ENCODE assay signal across 1 fruit fly cellular context in the genomic region with DNA sequence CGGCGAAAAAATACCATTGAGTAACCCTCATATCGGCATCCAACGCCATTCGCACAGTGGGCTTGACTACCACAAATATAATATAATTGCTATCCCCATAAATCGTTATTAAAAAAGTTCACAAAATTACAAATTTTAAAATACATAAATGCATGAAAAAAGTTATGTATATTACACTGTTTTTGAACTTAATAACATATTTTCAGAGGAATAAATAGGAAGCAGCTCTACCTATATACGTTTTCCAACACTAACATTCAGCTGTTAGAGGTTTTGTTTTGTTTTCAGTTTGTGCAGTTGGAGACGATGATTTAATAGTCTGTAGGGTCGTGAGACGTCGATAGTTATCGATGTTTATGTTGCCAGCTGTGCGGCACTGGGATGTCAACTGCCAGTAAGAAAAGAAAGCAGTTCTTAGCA.
A peak's percentile ranks its signal among the peaks of the same experiment; 100 is the strongest.
TF ChIP-seq lines count a peak whose summit lies in the region.

Ino80 (minus strand) TSS at position 58 of the 420 bp plus-strand sequence.
Aptx (plus strand) TSS at position 360 of the 420 bp plus-strand sequence.

TF ChIP-seq in whole organism, embryonic, 481 proteins besides CTCF, POLR2A, EP300 and RAD21 (continued from another document and continues in another):
- peak; percentile 95 for TF ChIP-seq CG9215 (GFP tag; IDR thresholded peaks at IDR 0.05; lab: Robert Waterston, UW)
- TF ChIP-seq Abd-B (GFP tag; optimal IDR thresholded peaks at IDR 0.05; lab: Kevin White, UChicago) = peak; percentile 98
- TF ChIP-seq tup (GFP tag; optimal IDR thresholded peaks at IDR 0.05; lab: Kevin White, UChicago) = peak; percentile 83
- peak; percentile 80 for TF ChIP-seq CG3163 (GFP tag; optimal IDR thresholded peaks at IDR 0.05; lab: Kevin White, UChicago)
- TF ChIP-seq CG12659 (GFP tag; optimal IDR thresholded peaks at IDR 0.05; lab: Kevin White, UChicago) = peak; percentile 95
- peak; percentile 90 for TF ChIP-seq Dek (tag; optimal IDR thresholded peaks at IDR 0.05; lab: Kevin White, UChicago)
- TF ChIP-seq Rfx (GFP tag; IDR thresholded peaks at IDR 0.05; lab: Robert Waterston, UW) = peak; percentile 95
- peak; percentile 84 for TF ChIP-seq gcm2 (GFP tag; optimal IDR thresholded peaks at IDR 0.05; lab: Kevin White, UChicago)
- TF ChIP-seq dmrt99B (tag; optimal IDR thresholded peaks at IDR 0.05; lab: Kevin White, UChicago) = no peak
- TF ChIP-seq ato (GFP tag; IDR thresholded peaks at IDR 0.05; lab: Robert Waterston, UW; ENCODE audit: partially characterized antibody) = peak; percentile 92
- peak; percentile 86 for TF ChIP-seq cas (GFP tag; IDR thresholded peaks at IDR 0.05; lab: Robert Waterston, UW)
- TF ChIP-seq CG8089 (GFP tag; optimal IDR thresholded peaks at IDR 0.05; lab: Kevin White, UChicago) = peak; percentile 90
- peak; percentile 93 for TF ChIP-seq CG7963 (GFP tag; IDR thresholded peaks at IDR 0.05; lab: Robert Waterston, UW; ENCODE audit: partially characterized antibody)
- peak; percentile 92 for TF ChIP-seq Meics (GFP tag; optimal IDR thresholded peaks at IDR 0.05; lab: Kevin White, UChicago)
- peak; percentile 93 for TF ChIP-seq CG8388 (GFP tag; optimal IDR thresholded peaks at IDR 0.05; lab: Kevin White, UChicago)
- TF ChIP-seq CG13424 (tag; optimal IDR thresholded peaks at IDR 0.05; lab: Kevin White, UChicago) = peak; percentile 94
- TF ChIP-seq NC2α (GFP tag; optimal IDR thresholded peaks at IDR 0.05; lab: Kevin White, UChicago) = peak; percentile 83
- peak; percentile 48 for TF ChIP-seq Hey (tag; optimal IDR thresholded peaks at IDR 0.05; lab: Kevin White, UChicago)
- peak; percentile 89 for TF ChIP-seq fd3F (GFP tag; optimal IDR thresholded peaks at IDR 0.05; lab: Kevin White, UChicago)
- peak; percentile 94 for TF ChIP-seq shn (GFP tag; optimal IDR thresholded peaks at IDR 0.05; lab: Kevin White, UChicago)
- TF ChIP-seq CG34376 (GFP tag; optimal IDR thresholded peaks at IDR 0.05; lab: Kevin White, UChicago) = peak; percentile 73
- peak; percentile 85; the same call in 2 of the 3 replicates for TF ChIP-seq C15 (GFP tag; IDR thresholded peaks at IDR 0.05; lab: Robert Waterston, UW)
- no peak for TF ChIP-seq nom (GFP tag; optimal IDR thresholded peaks at IDR 0.05; lab: Kevin White, UChicago)
- TF ChIP-seq D19B (GFP tag; optimal IDR thresholded peaks at IDR 0.05; lab: Kevin White, UChicago) = peak; percentile 81
- peak; percentile 96 for TF ChIP-seq az2 (GFP tag; optimal IDR thresholded peaks at IDR 0.05; lab: Kevin White, UChicago)
- no peak for TF ChIP-seq PHDP (tag; optimal IDR thresholded peaks at IDR 0.05; lab: Kevin White, UChicago)
- peak; percentile 71; the same call in 1 of the 2 replicates for TF ChIP-seq dan (GFP tag; IDR thresholded peaks at IDR 0.05; lab: Robert Waterston, UW)
- peak; percentile 99 for TF ChIP-seq CG10267 (tag; optimal IDR thresholded peaks at IDR 0.05; lab: Kevin White, UChicago)
- peak; percentile 84; the same call in 2 of the 3 replicates for TF ChIP-seq gce (GFP tag; IDR thresholded peaks at IDR 0.05; lab: Robert Waterston, UW)
- peak; percentile 96 for TF ChIP-seq CG9817 (tag; optimal IDR thresholded peaks at IDR 0.05; lab: Kevin White, UChicago)
- TF ChIP-seq CG7987 (GFP tag; optimal IDR thresholded peaks at IDR 0.05; lab: Kevin White, UChicago) = peak; percentile 89
- TF ChIP-seq luna (GFP tag; optimal IDR thresholded peaks at IDR 0.05; lab: Kevin White, UChicago) = peak; percentile 76
- TF ChIP-seq ems (GFP tag; optimal IDR thresholded peaks at IDR 0.05; lab: Kevin White, UChicago) = peak; percentile 96
- peak; percentile 97 for TF ChIP-seq nmo (GFP tag; optimal IDR thresholded peaks at IDR 0.05; lab: Kevin White, UChicago)
- TF ChIP-seq CG8281 (tag; optimal IDR thresholded peaks at IDR 0.05; lab: Kevin White, UChicago) = peak; percentile 72
- TF ChIP-seq Side (GFP tag; optimal IDR thresholded peaks at IDR 0.05; lab: Kevin White, UChicago) = peak; percentile 88
- peak in 1 of 3 experiments; percentile 66 for TF ChIP-seq Stat92E (GFP tag; optimal IDR thresholded peaks at IDR 0.05; lab: Kevin White, UChicago)
- TF ChIP-seq CG17568 (GFP tag; optimal IDR thresholded peaks at IDR 0.05; lab: Kevin White, UChicago) = no peak
- TF ChIP-seq pita (GFP tag; optimal IDR thresholded peaks at IDR 0.05; lab: Kevin White, UChicago) = no peak
- no peak for TF ChIP-seq CG11723 (GFP tag; optimal IDR thresholded peaks at IDR 0.05; lab: Kevin White, UChicago)
- TF ChIP-seq wek (GFP tag; optimal IDR thresholded peaks at IDR 0.05; lab: Kevin White, UChicago) = peak; percentile 65
- peak; percentile 95 for TF ChIP-seq dysf (GFP tag; IDR thresholded peaks at IDR 0.05; lab: Robert Waterston, UW)
- TF ChIP-seq danr (GFP tag; IDR thresholded peaks at IDR 0.05; lab: Robert Waterston, UW) = peak; percentile 89
- no peak for TF ChIP-seq br (optimal IDR thresholded peaks at IDR 0.05; lab: Kevin White, UChicago)
- TF ChIP-seq Xrp1 (GFP tag; IDR thresholded peaks at IDR 0.05; lab: Robert Waterston, UW) = peak; percentile 97
- TF ChIP-seq CG15601 (tag; optimal IDR thresholded peaks at IDR 0.05; lab: Kevin White, UChicago) = peak; percentile 86
- TF ChIP-seq Sry-β (GFP tag; optimal IDR thresholded peaks at IDR 0.05; lab: Kevin White, UChicago) = peak; percentile 37
- TF ChIP-seq CG13296 (GFP tag; optimal IDR thresholded peaks at IDR 0.05; lab: Kevin White, UChicago) = no peak
- peak; percentile 90 for TF ChIP-seq CG32767 (GFP tag; IDR thresholded peaks at IDR 0.05; lab: Robert Waterston, UW)
- TF ChIP-seq peb (GFP tag; IDR thresholded peaks at IDR 0.05; lab: Robert Waterston, UW) = peak; percentile 88
- TF ChIP-seq mld (GFP tag; IDR thresholded peaks at IDR 0.05; lab: Robert Waterston, UW; ENCODE audit: partially characterized antibody) = peak; percentile 81
- TF ChIP-seq ham (GFP tag; IDR thresholded peaks at IDR 0.05; lab: Robert Waterston, UW) = peak; percentile 86
- peak; percentile 91 for TF ChIP-seq mam (GFP tag; optimal IDR thresholded peaks at IDR 0.05; lab: Kevin White, UChicago)
- TF ChIP-seq CG18764 (GFP tag; optimal IDR thresholded peaks at IDR 0.05; lab: Kevin White, UChicago) = peak; percentile 92
- peak; percentile 93 for TF ChIP-seq CG14860 (GFP tag; IDR thresholded peaks at IDR 0.05; lab: Robert Waterston, UW; ENCODE audit: partially characterized antibody)
- TF ChIP-seq HLH3B (GFP tag; IDR thresholded peaks at IDR 0.05; lab: Robert Waterston, UW) = peak; percentile 94
- peak; percentile 88 for TF ChIP-seq Fer2 (tag; optimal IDR thresholded peaks at IDR 0.05; lab: Kevin White, UChicago)
- TF ChIP-seq gcm (GFP tag; optimal IDR thresholded peaks at IDR 0.05; lab: Kevin White, UChicago) = no peak
- peak; percentile 88 for TF ChIP-seq Camta (GFP tag; optimal IDR thresholded peaks at IDR 0.05; lab: Kevin White, UChicago)
- peak; percentile 93 for TF ChIP-seq bcd (GFP tag; optimal IDR thresholded peaks at IDR 0.05; lab: Kevin White, UChicago)
- TF ChIP-seq ash1 (GFP tag; optimal IDR thresholded peaks at IDR 0.05; lab: Kevin White, UChicago) = peak; percentile 50
- peak; percentile 77 for TF ChIP-seq gfzf (GFP tag; optimal IDR thresholded peaks at IDR 0.05; lab: Kevin White, UChicago)
- peak; percentile 95 for TF ChIP-seq CG13624 (GFP tag; optimal IDR thresholded peaks at IDR 0.05; lab: Kevin White, UChicago)
- peak; percentile 82 for TF ChIP-seq psq (GFP tag; optimal IDR thresholded peaks at IDR 0.05; lab: Kevin White, UChicago)
- TF ChIP-seq yki (optimal IDR thresholded peaks at IDR 0.05; lab: Kevin White, UChicago) = no peak
- peak; percentile 91 for TF ChIP-seq Atf3 (GFP tag; optimal IDR thresholded peaks at IDR 0.05; lab: Kevin White, UChicago)
- peak; percentile 73 for TF ChIP-seq CG12219 (GFP tag; optimal IDR thresholded peaks at IDR 0.05; lab: Kevin White, UChicago)
- peak; percentile 86 for TF ChIP-seq CG9876 (GFP tag; optimal IDR thresholded peaks at IDR 0.05; lab: Kevin White, UChicago)
- peak; percentile 93 for TF ChIP-seq stc (GFP tag; IDR thresholded peaks at IDR 0.05; lab: Robert Waterston, UW)
- TF ChIP-seq MESR4 (GFP tag; optimal IDR thresholded peaks at IDR 0.05; lab: Kevin White, UChicago) = peak; percentile 8
- TF ChIP-seq CG10147 (GFP tag; optimal IDR thresholded peaks at IDR 0.05; lab: Kevin White, UChicago) = no peak
- TF ChIP-seq ap (GFP tag; IDR thresholded peaks at IDR 0.05; lab: Robert Waterston, UW) = peak; percentile 91
- peak; percentile 49; the same call in 1 of the 3 replicates for TF ChIP-seq z (GFP tag; IDR thresholded peaks at IDR 0.05; lab: Robert Waterston, UW)
- TF ChIP-seq crp (GFP tag; optimal IDR thresholded peaks at IDR 0.05; lab: Kevin White, UChicago) = peak; percentile 84 to 92
- TF ChIP-seq CG17328 (GFP tag; IDR thresholded peaks at IDR 0.05; lab: Robert Waterston, UW) = peak; percentile 94
- peak; percentile 93 for TF ChIP-seq al (GFP tag; IDR thresholded peaks at IDR 0.05; lab: Robert Waterston, UW)
- peak; percentile 91 for TF ChIP-seq Max (GFP tag; optimal IDR thresholded peaks at IDR 0.05; lab: Kevin White, UChicago)
- TF ChIP-seq ttk (GFP tag; IDR thresholded peaks at IDR 0.05; lab: Robert Waterston, UW) = peak; percentile 93
- TF ChIP-seq CG11504 (tag; optimal IDR thresholded peaks at IDR 0.05; lab: Kevin White, UChicago) = peak; percentile 94
- peak; percentile 96 for TF ChIP-seq tin (GFP tag; optimal IDR thresholded peaks at IDR 0.05; lab: Kevin White, UChicago)
- peak; percentile 93 for TF ChIP-seq cato (GFP tag; optimal IDR thresholded peaks at IDR 0.05; lab: Kevin White, UChicago; ENCODE audit: borderline replicate concordance)
- peak; percentile 85 for TF ChIP-seq Doc3 (GFP tag; IDR thresholded peaks at IDR 0.05; lab: Robert Waterston, UW; ENCODE audit: partially characterized antibody)
- no peak for TF ChIP-seq sug (tag; optimal IDR thresholded peaks at IDR 0.05; lab: Kevin White, UChicago)
- TF ChIP-seq seq (GFP tag; IDR thresholded peaks at IDR 0.05; lab: Robert Waterston, UW) = peak; percentile 91
- peak; percentile 86 for TF ChIP-seq unc-4 (GFP tag; IDR thresholded peaks at IDR 0.05; lab: Robert Waterston, UW; ENCODE audit: partially characterized antibody)
- peak; percentile 83 for TF ChIP-seq CG11398 (GFP tag; optimal IDR thresholded peaks at IDR 0.05; lab: Kevin White, UChicago)
- TF ChIP-seq CG14667 (GFP tag; IDR thresholded peaks at IDR 0.05; lab: Robert Waterston, UW) = peak; percentile 93
- TF ChIP-seq CG8924 (tag; optimal IDR thresholded peaks at IDR 0.05; lab: Kevin White, UChicago) = peak; percentile 93
- TF ChIP-seq CG1233 (GFP tag; optimal IDR thresholded peaks at IDR 0.05; lab: Kevin White, UChicago) = peak; percentile 81
- peak; percentile 97 for TF ChIP-seq CG3847 (GFP tag; IDR thresholded peaks at IDR 0.05; lab: Robert Waterston, UW)
- TF ChIP-seq CG7786 (GFP tag; optimal IDR thresholded peaks at IDR 0.05; lab: Kevin White, UChicago) = peak; percentile 96
- TF ChIP-seq CG2202 (tag; optimal IDR thresholded peaks at IDR 0.05; lab: Kevin White, UChicago) = peak; percentile 86
- TF ChIP-seq CG18476 (GFP tag; optimal IDR thresholded peaks at IDR 0.05; lab: Kevin White, UChicago) = peak; percentile 94
- TF ChIP-seq Drgx (GFP tag; IDR thresholded peaks at IDR 0.05; lab: Robert Waterston, UW) = peak; percentile 90
- TF ChIP-seq CG18011 (GFP tag; optimal IDR thresholded peaks at IDR 0.05; lab: Kevin White, UChicago) = peak; percentile 72
- TF ChIP-seq CG16779 (GFP tag; IDR thresholded peaks at IDR 0.05; lab: Robert Waterston, UW) = peak; percentile 72
- TF ChIP-seq CG42726 (GFP tag; IDR thresholded peaks at IDR 0.05; lab: Robert Waterston, UW; ENCODE audit: partially characterized antibody) = peak; percentile 96
- TF ChIP-seq CG4404 (GFP tag; IDR thresholded peaks at IDR 0.05; lab: Robert Waterston, UW) = peak; percentile 93
- TF ChIP-seq Oli (tag; optimal IDR thresholded peaks at IDR 0.05; lab: Kevin White, UChicago) = peak; percentile 92
- peak; percentile 92 for TF ChIP-seq CG10209 (GFP tag; optimal IDR thresholded peaks at IDR 0.05; lab: Kevin White, UChicago)
- peak; percentile 90 for TF ChIP-seq hb (GFP tag; IDR thresholded peaks at IDR 0.05; lab: Robert Waterston, UW; ENCODE audit: partially characterized antibody)
- peak; percentile 97 for TF ChIP-seq lilli (GFP tag; optimal IDR thresholded peaks at IDR 0.05; lab: Kevin White, UChicago)
- no peak for TF ChIP-seq fru (optimal IDR thresholded peaks at IDR 0.05; lab: Kevin White, UChicago)
- peak; percentile 77 for TF ChIP-seq her (GFP tag; optimal IDR thresholded peaks at IDR 0.05; lab: Kevin White, UChicago)
- TF ChIP-seq fd96Cb (tag; optimal IDR thresholded peaks at IDR 0.05; lab: Kevin White, UChicago) = peak; percentile 93
- TF ChIP-seq btn (GFP tag; optimal IDR thresholded peaks at IDR 0.05; lab: Kevin White, UChicago) = peak; percentile 62
- peak; percentile 84 for TF ChIP-seq CG4328 (GFP tag; optimal IDR thresholded peaks at IDR 0.05; lab: Kevin White, UChicago)
- peak; percentile 71; the same call in 2 of the 3 replicates for TF ChIP-seq CG2199 (GFP tag; IDR thresholded peaks at IDR 0.05; lab: Robert Waterston, UW)
- TF ChIP-seq Optix (GFP tag; IDR thresholded peaks at IDR 0.05; lab: Robert Waterston, UW) = peak; percentile 80; the same call in 2 of the 3 replicates
- peak; percentile 97 for TF ChIP-seq knrl (GFP tag; IDR thresholded peaks at IDR 0.05; lab: Robert Waterston, UW; ENCODE audit: partially characterized antibody)
- TF ChIP-seq esg (GFP tag; conservative IDR thresholded peaks at IDR 0.05; lab: Robert Waterston, UW) = peak; percentile 96
- TF ChIP-seq Fer1 (GFP tag; optimal IDR thresholded peaks at IDR 0.05; lab: Kevin White, UChicago) = no peak
- TF ChIP-seq sob (GFP tag; IDR thresholded peaks at IDR 0.05; lab: Robert Waterston, UW) = peak; percentile 96
- TF ChIP-seq Dad (GFP tag; optimal IDR thresholded peaks at IDR 0.05; lab: Kevin White, UChicago) = peak; percentile 91
- no peak for TF ChIP-seq Hr78 (GFP tag; optimal IDR thresholded peaks at IDR 0.05; lab: Kevin White, UChicago)
- no peak for TF ChIP-seq cg (GFP tag; optimal IDR thresholded peaks at IDR 0.05; lab: Kevin White, UChicago)
- TF ChIP-seq CG6683 (GFP tag; optimal IDR thresholded peaks at IDR 0.05; lab: Kevin White, UChicago) = no peak
- TF ChIP-seq ewg (GFP tag; optimal IDR thresholded peaks at IDR 0.05; lab: Kevin White, UChicago) = peak; percentile 84
- TF ChIP-seq Scr (GFP tag; IDR thresholded peaks at IDR 0.05; lab: Robert Waterston, UW; ENCODE audit: partially characterized antibody) = peak; percentile 96
- peak; percentile 82 for TF ChIP-seq CG1603 (tag; optimal IDR thresholded peaks at IDR 0.05; lab: Kevin White, UChicago)
- TF ChIP-seq CG18619 (GFP tag; optimal IDR thresholded peaks at IDR 0.05; lab: Kevin White, UChicago) = peak; percentile 91
- TF ChIP-seq unpg (GFP tag; optimal IDR thresholded peaks at IDR 0.05; lab: Kevin White, UChicago) = peak; percentile 96
- TF ChIP-seq CG15696 (tag; optimal IDR thresholded peaks at IDR 0.05; lab: Kevin White, UChicago) = peak; percentile 95
- peak; percentile 79 for TF ChIP-seq CG10565 (GFP tag; optimal IDR thresholded peaks at IDR 0.05; lab: Kevin White, UChicago)
